Fruit fly (Drosophila melanogaster): ENCODE measurements around the gene sfl.

DNA sequence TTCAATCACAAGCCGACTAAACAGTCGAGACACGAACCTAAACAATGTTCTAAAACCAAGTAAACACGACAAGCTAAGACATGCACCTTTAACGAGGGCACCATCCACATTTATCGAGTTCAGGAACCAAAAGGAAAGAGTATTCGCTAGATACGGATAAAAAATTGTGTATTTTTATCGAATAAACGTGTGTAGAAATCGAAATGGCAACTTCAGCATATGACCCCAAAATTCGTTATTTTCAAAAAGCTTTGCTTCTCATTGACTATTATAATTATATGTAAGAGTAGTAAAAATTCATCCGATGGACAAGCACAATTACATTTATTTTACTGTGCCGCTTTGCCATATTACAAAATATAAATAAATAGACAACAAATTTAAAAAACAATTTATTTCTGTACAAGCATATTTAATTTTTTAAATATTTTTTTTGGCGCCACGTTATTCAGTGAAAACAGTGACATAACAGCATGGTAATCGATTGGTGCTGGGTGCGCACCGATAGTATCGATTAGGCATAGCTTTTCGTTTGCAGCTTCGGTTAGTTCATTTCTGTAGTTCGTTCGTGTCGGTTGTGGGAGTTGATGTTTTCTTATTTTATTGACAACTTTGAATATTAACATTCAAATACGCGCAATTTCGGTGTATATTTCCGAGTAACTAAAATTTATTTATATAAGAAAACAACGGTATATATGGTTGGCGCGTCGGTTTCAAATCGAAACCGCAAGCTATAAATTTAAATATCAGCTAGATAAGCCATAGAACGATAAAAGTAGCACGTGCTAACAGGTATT is 54.9 kb downstream of the sfl start, which contains the start of gene MCU:
- no peak for TF ChIP-seq CG8319 (GFP tag; optimal IDR thresholded peaks at IDR 0.05)
- no peak for TF ChIP-seq CG6792 (GFP tag; optimal IDR thresholded peaks at IDR 0.05)
- TF ChIP-seq CG11294 (GFP tag; IDR thresholded peaks at IDR 0.05): no peak
- TF ChIP-seq Sox102F (GFP tag; optimal IDR thresholded peaks at IDR 0.05): no peak
- no peak for TF ChIP-seq Hr39 (GFP tag; optimal IDR thresholded peaks at IDR 0.05)
- no peak for TF ChIP-seq OdsH (GFP tag; optimal IDR thresholded peaks at IDR 0.05)

All from whole organism, prepupa.